Fruit fly (Drosophila melanogaster): ENCODE measurements around the gene CG2656.

The CG2656 gene

DNA sequence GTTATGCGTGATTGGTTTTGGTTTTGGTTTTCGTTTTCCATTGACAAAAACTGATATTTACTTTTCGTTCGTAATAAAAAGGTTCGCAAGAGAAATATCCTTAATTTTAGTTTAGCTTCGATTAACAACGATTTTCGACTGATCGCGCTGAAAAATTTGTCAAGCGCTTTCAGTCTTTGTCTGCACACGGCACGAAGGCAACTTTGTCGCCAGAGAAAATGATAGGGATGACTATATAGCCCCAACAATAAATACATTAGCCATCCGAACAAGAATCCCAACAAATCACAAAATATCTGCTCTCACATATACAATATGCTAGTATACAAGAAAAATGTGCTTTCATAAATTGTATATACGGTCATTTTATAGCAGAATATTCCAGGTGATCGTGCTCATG lies 26.9 kb upstream of the CG2656 start, which contains the start of gene Mlp84B:
Gene Mlp84B, minus strand, starts transcription at position 143 of the 400 bp plus-strand sequence.
- TF ChIP-seq rn (GFP tag; IDR thresholded peaks at IDR 0.05) (no peak), CG8301 (tag; optimal IDR thresholded peaks at IDR 0.05) (no peak), CG15710 (tag; optimal IDR thresholded peaks at IDR 0.05) (no peak), CG14655 (GFP tag; optimal IDR thresholded peaks at IDR 0.05) (no peak), fd96Ca (GFP tag; IDR thresholded peaks at IDR 0.05) (no peak), CG34367 (tag; optimal IDR thresholded peaks at IDR 0.05) (no peak), CG9948 (tag; optimal IDR thresholded peaks at IDR 0.05) (no peak), gl (tag; optimal IDR thresholded peaks at IDR 0.05) (no peak), D1 (tag; optimal IDR thresholded peaks at IDR 0.05) (no peak), Ets98B (GFP tag; IDR thresholded peaks at IDR 0.05) (no peak), Snoo (tag; optimal IDR thresholded peaks at IDR 0.05) (no peak), CG17806 (tag; optimal IDR thresholded peaks at IDR 0.05) (no peak), CG13204 (GFP tag; optimal IDR thresholded peaks at IDR 0.05) (no peak), Pif1B (GFP tag; optimal IDR thresholded peaks at IDR 0.05) (no peak), CG32121 (GFP tag; IDR thresholded peaks at IDR 0.05) (no peak), CG8159 (tag; optimal IDR thresholded peaks at IDR 0.05) (no peak)

DNA sequence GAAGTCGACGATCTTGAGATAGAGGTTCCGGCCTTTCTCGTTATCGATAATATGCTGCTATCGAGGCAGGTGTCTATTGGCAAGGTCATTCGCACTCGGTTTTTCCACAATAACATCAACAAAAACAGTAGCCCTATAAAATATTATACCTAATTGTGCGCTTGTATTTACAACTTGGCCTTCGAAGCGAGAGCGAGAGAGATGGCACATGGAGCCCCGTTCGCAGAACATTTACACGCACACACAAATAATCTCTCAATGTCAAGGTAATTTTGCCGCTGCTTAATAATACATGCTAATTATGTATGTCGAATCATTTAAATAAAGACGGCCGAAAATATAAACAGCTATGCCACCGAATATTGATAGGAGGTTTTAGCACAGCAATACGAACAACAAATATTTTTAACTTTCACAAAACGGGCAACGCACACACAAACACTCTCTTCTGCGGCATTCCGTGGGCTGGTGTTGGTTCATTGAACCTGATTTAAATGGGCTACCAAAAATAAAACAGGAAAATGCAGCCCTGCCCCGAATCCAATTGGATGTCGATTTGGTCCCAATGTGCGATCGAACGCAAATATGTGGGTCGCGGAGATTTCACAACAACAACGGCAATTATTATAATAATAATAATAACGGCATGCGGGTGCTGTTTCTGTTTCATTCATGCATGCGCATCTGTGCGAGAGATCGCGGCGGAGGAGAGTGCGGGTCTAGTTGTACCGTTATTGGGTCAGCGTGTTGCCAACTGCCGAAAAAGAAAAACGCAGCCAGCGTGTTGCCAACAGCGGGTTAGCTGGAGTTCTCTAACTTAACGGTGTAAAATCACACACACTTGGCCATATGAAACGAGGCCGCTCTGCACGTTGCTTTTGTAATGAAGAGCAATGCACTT lies 22.1 kb upstream of the CG2656 start:
- TF ChIP-seq CG15710 (tag; optimal IDR thresholded peaks at IDR 0.05) = no peak
- 0 out of 3 replicates have a peak, but pooled peaks have one; percentile 6 for TF ChIP-seq CG4496 (GFP tag; IDR thresholded peaks at IDR 0.05)
- TF ChIP-seq CG12605 (GFP tag; IDR thresholded peaks at IDR 0.05) = no peak
- TF ChIP-seq CG17806 (tag; optimal IDR thresholded peaks at IDR 0.05) = no peak
- no peak for TF ChIP-seq CG13204 (GFP tag; optimal IDR thresholded peaks at IDR 0.05)
- no peak for TF ChIP-seq Ets98B (GFP tag; IDR thresholded peaks at IDR 0.05)
- TF ChIP-seq CG8301 (tag; optimal IDR thresholded peaks at IDR 0.05) = no peak
- no peak for TF ChIP-seq rn (GFP tag; IDR thresholded peaks at IDR 0.05)
- TF ChIP-seq EcR (GFP tag; optimal IDR thresholded peaks at IDR 0.05) = peak; percentile 94

- TF ChIP-seq rn (GFP tag; IDR thresholded peaks at IDR 0.05) (no peak), CG32121 (GFP tag; IDR thresholded peaks at IDR 0.05) (0 out of 2 replicates have a peak, but pooled peaks have one; percentile 17)
Observed at dm6 chr3R:7123073-7123572, 21.4 kb upstream of the CG2656 start.

DNA sequence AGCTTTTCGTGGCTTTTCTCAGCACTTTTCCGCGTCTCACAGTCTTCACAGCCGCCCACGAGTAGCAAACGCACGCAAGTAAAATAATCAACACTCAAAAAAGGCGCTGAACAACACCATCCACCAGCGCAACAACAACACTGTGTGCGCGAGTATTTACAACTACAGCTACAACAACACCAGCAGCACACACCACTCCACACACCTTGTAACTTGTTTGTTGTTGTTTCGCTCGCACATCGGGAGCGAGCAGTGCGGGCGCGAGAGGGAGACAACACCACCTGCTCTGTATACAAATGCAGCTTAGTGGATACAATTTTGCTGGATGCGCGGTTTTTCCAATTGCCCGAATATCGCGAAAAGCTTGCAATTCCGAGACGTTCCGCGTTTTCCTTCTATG lies 20.8 kb upstream of the CG2656 start:
- peak; percentile 74 for TF ChIP-seq EcR (GFP tag; optimal IDR thresholded peaks at IDR 0.05)
- no peak for TF ChIP-seq CG8301 (tag; optimal IDR thresholded peaks at IDR 0.05)
- TF ChIP-seq CG9948 (tag; optimal IDR thresholded peaks at IDR 0.05) = no peak

- TF ChIP-seq Pif1B (GFP tag; optimal IDR thresholded peaks at IDR 0.05) (peak; percentile 45), CG12605 (GFP tag; IDR thresholded peaks at IDR 0.05) (0 out of 2 replicates have a peak, but pooled peaks have one; percentile 10), Pif1A (GFP tag; optimal IDR thresholded peaks at IDR 0.05) (peak; percentile 83), CG13204 (GFP tag; optimal IDR thresholded peaks at IDR 0.05) (no peak), CG8301 (tag; optimal IDR thresholded peaks at IDR 0.05) (peak; percentile 58), CG17806 (tag; optimal IDR thresholded peaks at IDR 0.05) (peak; percentile 59), CG32121 (GFP tag; IDR thresholded peaks at IDR 0.05) (0 out of 2 replicates have a peak, but pooled peaks have one; percentile 58), CG34367 (tag; optimal IDR thresholded peaks at IDR 0.05) (peak; percentile 49), CG15710 (tag; optimal IDR thresholded peaks at IDR 0.05) (peak; percentile 75), CG8159 (tag; optimal IDR thresholded peaks at IDR 0.05) (peak; percentile 71), CG10348 (GFP tag; IDR thresholded peaks at IDR 0.05) (no peak), CG14655 (GFP tag; optimal IDR thresholded peaks at IDR 0.05) (peak; percentile 78), Ets98B (GFP tag; IDR thresholded peaks at IDR 0.05) (peak; percentile 26; the same call in 1 of the 2 replicates), CG9948 (tag; optimal IDR thresholded peaks at IDR 0.05) (peak; percentile 66), Snoo (tag; optimal IDR thresholded peaks at IDR 0.05) (peak; percentile 57), rn (GFP tag; IDR thresholded peaks at IDR 0.05) (peak; percentile 64), fd96Ca (GFP tag; IDR thresholded peaks at IDR 0.05) (no peak; the same call in 2 of the 3 replicates), gl (tag; optimal IDR thresholded peaks at IDR 0.05) (no peak), CG4496 (GFP tag; IDR thresholded peaks at IDR 0.05) (peak; percentile 77), D1 (tag; optimal IDR thresholded peaks at IDR 0.05) (no peak), EcR (GFP tag; optimal IDR thresholded peaks at IDR 0.05) (no peak)
Observed at dm6 chr3R:7124109-7124639, 20.4 kb upstream of the CG2656 start, which contains the start of the genes Alh and CG10098. Alh (minus strand) TSS chr3R:7124185. CG10098 (plus strand) TSS chr3R:7124548.

DNA sequence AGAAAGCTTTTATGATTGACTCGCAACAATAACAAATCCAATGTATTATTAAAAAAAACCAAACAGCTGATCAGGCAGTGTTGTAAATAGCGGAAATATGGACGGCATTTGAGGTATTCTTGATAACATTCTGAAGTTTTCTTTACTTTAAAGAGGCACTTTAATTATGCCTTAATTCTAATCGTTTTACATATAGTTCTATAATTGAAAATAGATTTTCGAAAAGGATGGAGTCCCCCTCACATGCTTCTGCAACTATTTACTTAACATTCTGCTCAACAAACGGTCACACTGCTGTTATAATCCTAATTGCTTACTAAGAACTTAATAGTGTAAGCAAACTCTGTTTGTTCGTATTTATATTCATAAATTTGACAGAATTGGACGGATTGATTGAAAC lies 16.6 kb upstream of the CG2656 start, which contains the start of gene CG10068:
Gene CG10068, minus strand, starts transcription at position 62 of the 400 bp plus-strand sequence.
- TF ChIP-seq CG14655 (GFP tag; optimal IDR thresholded peaks at IDR 0.05) (no peak), fd96Ca (GFP tag; IDR thresholded peaks at IDR 0.05) (no peak), Pif1A (GFP tag; optimal IDR thresholded peaks at IDR 0.05) (peak; percentile 76), rn (GFP tag; IDR thresholded peaks at IDR 0.05) (peak; percentile 79), Snoo (tag; optimal IDR thresholded peaks at IDR 0.05) (peak; percentile 75), CG8159 (tag; optimal IDR thresholded peaks at IDR 0.05) (peak; percentile 77), CG17806 (tag; optimal IDR thresholded peaks at IDR 0.05) (peak; percentile 80), gl (tag; optimal IDR thresholded peaks at IDR 0.05) (peak; percentile 56), CG10348 (GFP tag; IDR thresholded peaks at IDR 0.05) (no peak), CG32121 (GFP tag; IDR thresholded peaks at IDR 0.05) (peak; percentile 77), CG4496 (GFP tag; IDR thresholded peaks at IDR 0.05) (peak; percentile 93; the same call in 2 of the 3 replicates), CG15710 (tag; optimal IDR thresholded peaks at IDR 0.05) (peak; percentile 80), D1 (tag; optimal IDR thresholded peaks at IDR 0.05) (peak; percentile 10), CG12605 (GFP tag; IDR thresholded peaks at IDR 0.05) (peak; percentile 76), Pif1B (GFP tag; optimal IDR thresholded peaks at IDR 0.05) (peak; percentile 84), Ets98B (GFP tag; IDR thresholded peaks at IDR 0.05) (peak; percentile 91), CG8301 (tag; optimal IDR thresholded peaks at IDR 0.05) (peak; percentile 78), EcR (GFP tag; optimal IDR thresholded peaks at IDR 0.05) (no peak), CG9948 (tag; optimal IDR thresholded peaks at IDR 0.05) (peak; percentile 67), CG34367 (tag; optimal IDR thresholded peaks at IDR 0.05) (peak; percentile 61), CG13204 (GFP tag; optimal IDR thresholded peaks at IDR 0.05) (no peak)

All from whole organism, pupa.